Fruit fly (Drosophila melanogaster): Measurements from ENCODE around the gene CG34170.

Gene CG34170

dm6 chr2L:17285940-17286339 lies 25.7 kb downstream of the CG34170 start, which contains the start of gene CG15140:
CG15140 (plus strand) TSS chr2L:17286240.
- TF ChIP-seq ATbp (GFP tag; optimal IDR thresholded peaks at IDR 0.05) (no peak), fru (optimal IDR thresholded peaks at IDR 0.05) (no peak), Xbp1 (GFP tag; optimal IDR thresholded peaks at IDR 0.05) (no peak), Hand (GFP tag; optimal IDR thresholded peaks at IDR 0.05) (no peak), seq (GFP tag; IDR thresholded peaks at IDR 0.05) (no peak), CG7556 (GFP tag; optimal IDR thresholded peaks at IDR 0.05) (no peak), CG6689 (GFP tag; IDR thresholded peaks at IDR 0.05) (no peak), nerfin-1 (tag; optimal IDR thresholded peaks at IDR 0.05) (no peak)

dm6 chr2L:17269740-17270139 lies 41.9 kb downstream of the CG34170 start:
- no peak for TF ChIP-seq CrebB (tag; optimal IDR thresholded peaks at IDR 0.05)
- peak; percentile 91 for TF ChIP-seq CG15479 (GFP tag; optimal IDR thresholded peaks at IDR 0.05)
- TF ChIP-seq vvl (GFP tag; IDR thresholded peaks at IDR 0.05), result 0 out of 2 replicates have a peak, but pooled peaks have one; percentile 9
- TF ChIP-seq sisA (GFP tag; IDR thresholded peaks at IDR 0.05), result no peak
- TF ChIP-seq crol (GFP tag; IDR thresholded peaks at IDR 0.05), result peak; percentile 88
- TF ChIP-seq Ptx1 (GFP tag; IDR thresholded peaks at IDR 0.05), result 0 out of 2 replicates have a peak, but pooled peaks have one; percentile 14
- TF ChIP-seq row (GFP tag; IDR thresholded peaks at IDR 0.05), result 0 out of 3 replicates have a peak, but pooled peaks have one; percentile 15
- 0 out of 3 replicates have a peak, but pooled peaks have one; percentile 28 for TF ChIP-seq CG7963 (GFP tag; IDR thresholded peaks at IDR 0.05; ENCODE audit: partially characterized antibody)
- peak; percentile 3 for TF ChIP-seq CG4707 (GFP tag; optimal IDR thresholded peaks at IDR 0.05)
- TF ChIP-seq lola (GFP tag; optimal IDR thresholded peaks at IDR 0.05), result no peak
- TF ChIP-seq ase (GFP tag; IDR thresholded peaks at IDR 0.05), result 0 out of 3 replicates have a peak, but pooled peaks have one; percentile 38
- peak; percentile 44 for TF ChIP-seq CG17385 (GFP tag; optimal IDR thresholded peaks at IDR 0.05)
- no peak for TF ChIP-seq dimm (GFP tag; IDR thresholded peaks at IDR 0.05)
- no peak for TF ChIP-seq CG31224 (GFP tag; IDR thresholded peaks at IDR 0.05)
- 0 out of 3 replicates have a peak, but pooled peaks have one; percentile 3 for TF ChIP-seq zfh1 (GFP tag; IDR thresholded peaks at IDR 0.05)
- TF ChIP-seq ems (GFP tag; optimal IDR thresholded peaks at IDR 0.05), result no peak
- peak; percentile 69 for TF ChIP-seq Med (GFP tag)
- no peak for TF ChIP-seq zen (tag; optimal IDR thresholded peaks at IDR 0.05)
- TF ChIP-seq Opbp (GFP tag; IDR thresholded peaks at IDR 0.05; ENCODE audit: partially characterized antibody), result 0 out of 3 replicates have a peak, but pooled peaks have one; percentile 23

- TF ChIP-seq D (optimal IDR thresholded peaks at IDR 0.05), result peak; percentile 51
- TF ChIP-seq D (GFP tag; optimal IDR thresholded peaks at IDR 0.05), result no peak
- peak; percentile 31; the same call in 1 of the 2 replicates for TF ChIP-seq vvl (GFP tag; IDR thresholded peaks at IDR 0.05)
- TF ChIP-seq dmrt11E (tag; optimal IDR thresholded peaks at IDR 0.05), result no peak
- TF ChIP-seq crol (GFP tag; IDR thresholded peaks at IDR 0.05), result peak; percentile 45; the same call in 1 of the 2 replicates
- no peak for TF ChIP-seq nau (GFP tag; optimal IDR thresholded peaks at IDR 0.05)
- TF ChIP-seq Ets65A (GFP tag), result peak; percentile 36
- TF ChIP-seq HLH4C (GFP tag; IDR thresholded peaks at IDR 0.05; ENCODE audit: partially characterized antibody), result no peak
Observed at dm6 chr2L:17268088-17268755, 43.4 kb downstream of the CG34170 start.

dm6 chr2L:17267358-17267750 lies 44.3 kb downstream of the CG34170 start:
- TF ChIP-seq CG18262 (tag; optimal IDR thresholded peaks at IDR 0.05) (peak; percentile 29), CG6254 (GFP tag; optimal IDR thresholded peaks at IDR 0.05) (peak; percentile 95), sens (GFP tag) (peak; percentile 31), CG4282 (GFP tag; optimal IDR thresholded peaks at IDR 0.05) (no peak), btn (GFP tag; optimal IDR thresholded peaks at IDR 0.05) (no peak)

Data from whole organism, embryonic.